Worm (Caenorhabditis elegans) whole organism, L4 larva: ENCODE measurements around the gene cpr-1.

Experiments
- F37D6.2 ChIP-seq: sonication (generic microtip); optimal IDR thresholded peaks from 2 replicates; lab custom pipeline; 2016; ENCODE audit warnings: mild to moderate bottlenecking, missing genetic modification characterization, missing compliant biosample characterization
- Y5F2A.4 ChIP-seq: fragments of 200-800 bp; sonication (Bioruptor generic); optimal IDR thresholded peaks from 2 replicates; lab custom pipeline; 2018; ENCODE audit warnings: mild to moderate bottlenecking, missing genetic modification characterization, missing compliant biosample characterization
- attf-4 ChIP-seq: sonication (generic microtip); optimal IDR thresholded peaks from 3 replicates; lab custom pipeline; 2017; ENCODE audit warnings: missing biosample characterization, missing genetic modification characterization
- ceh-28 ChIP-seq: fragments of 150-350 bp; optimal IDR thresholded peaks from 2 replicates; lab custom pipeline; 2014; ENCODE audit warnings: missing biosample characterization, missing genetic modification reagents, missing genetic modification characterization
- hmg-1.1 ChIP-seq: fragments of 200-800 bp; sonication (Bioruptor generic); IDR thresholded peaks from 2 replicates; pipeline ENCODE4 v1.3.6; 2022; ENCODE audit warnings: missing genetic modification reagents, missing genetic modification characterization, missing compliant biosample characterization
- lin-15B ChIP-seq: fragments of 150-350 bp; sonication (generic microtip); optimal IDR thresholded peaks from 3 replicates; lab custom pipeline; 2014; ENCODE audit warnings: missing biosample characterization, missing genetic modification characterization
- lin-29 ChIP-seq: fragments of 200-800 bp; sonication (Bioruptor generic); IDR thresholded peaks from 2 replicates; pipeline ENCODE4 v1.3.6; 2022; ENCODE audit warnings: missing genetic modification reagents, missing genetic modification characterization, missing compliant biosample characterization
- lin-39 ChIP-seq: fragments of 150-350 bp; optimal IDR thresholded peaks from 2 replicates; lab custom pipeline; 2014; ENCODE audit warnings: missing biosample characterization, missing genetic modification reagents, missing genetic modification characterization
- mep-1 ChIP-seq: fragments of 150-350 bp; sonication (generic microtip); optimal IDR thresholded peaks from 3 replicates; lab custom pipeline; 2014; ENCODE audit warnings: missing biosample characterization, missing genetic modification characterization
- nhr-237 ChIP-seq: sonication (generic microtip); optimal IDR thresholded peaks from 2 replicates; lab custom pipeline; 2017; ENCODE audit warnings: missing biosample characterization, missing genetic modification characterization
- unc-39 ChIP-seq: sonication (generic microtip); optimal IDR thresholded peaks from 2 replicates; lab custom pipeline; 2017; ENCODE audit warnings: missing biosample characterization, missing genetic modification characterization
- unc-62 ChIP-seq, 3 experiments: fragments of 150-350 bp in 1 of 3; sonication (generic microtip); optimal IDR thresholded peaks in 2 of 3; peaks in 1 of 3; 1 replicate in 1 of 3; 2 replicates in 2 of 3; lab custom pipeline; 2014 to 2017; ENCODE audit warnings: missing biosample characterization in 3 of 3, missing genetic modification characterization in 3 of 3, missing genetic modification reagents in 3 of 3, missing genotype in 1 of 3
- ztf-11 ChIP-seq: fragments of 150-350 bp; optimal IDR thresholded peaks from 2 replicates; lab custom pipeline; 2014; ENCODE audit warnings: missing biosample characterization, missing genetic modification characterization

- TF ChIP-seq lin-15B (tag; lab: Kevin White, UChicago) (no peak), nhr-237 (tag; lab: Kevin White, UChicago) (no peak), unc-39 (tag; lab: Kevin White, UChicago) (no peak), hmg-1.1 (no peak), ceh-28 (no peak), Y5F2A.4 (no peak), mep-1 (tag; lab: Kevin White, UChicago) (no peak), attf-4 (tag; lab: Kevin White, UChicago) (no peak), lin-29 (GFP tag; lab: Robert Waterston, UW) (no peak), ztf-11 (tag; lab: Kevin White, UChicago) (no peak), F37D6.2 (tag; lab: Kevin White, UChicago) (no peak), unc-62 (GFP tag; optimal IDR thresholded peaks at IDR 0.05 in 1 of 2; lab: Kevin White, UChicago) (no peak), unc-62 (tag; optimal IDR thresholded peaks at IDR 0.05; lab: Kevin White, UChicago) (no peak), lin-39 (no peak)
Measured at ce11 chrV:12002866-12003485, 27.6 kb downstream of the cpr-1 start, which contains the start of gene cpr-9.
